Worm (Caenorhabditis elegans): ENCODE results near the gene F18A11.3.
A peak's percentile ranks its signal among the peaks of the same experiment; 100 is the strongest.
"Not testable (repeated sequence)": the region's sequence is repeated elsewhere in the genome, so short reads cannot be mapped to it uniquely, and the experiment has no call there.

Gene F18A11.3

ce11 chrII:13036717-13037116, at the start of gene F18A11.3:
Gene F18A11.3, minus strand, starts transcription at chrII:13036841.
- no peak for TF ChIP-seq flt-1 (GFP tag; IDR thresholded peaks at IDR 0.05)
- TF ChIP-seq aly-1 (tag; optimal IDR thresholded peaks at IDR 0.05) = no peak
- no peak for TF ChIP-seq hnd-1 (tag; optimal IDR thresholded peaks at IDR 0.05)
- no peak for TF ChIP-seq tra-4 (tag; optimal IDR thresholded peaks at IDR 0.05)
- TF ChIP-seq tbx-11 (GFP tag; IDR thresholded peaks at IDR 0.05) = no peak
- no peak for TF ChIP-seq scrt-1 (GFP tag; IDR thresholded peaks at IDR 0.05)
- TF ChIP-seq ceh-13 (GFP tag; optimal IDR thresholded peaks at IDR 0.05) = no peak
- TF ChIP-seq tbx-37 (GFP tag; conservative IDR thresholded peaks at IDR 0.05) = no peak
- TF ChIP-seq ceh-36 (tag; optimal IDR thresholded peaks at IDR 0.05) = no peak
- no peak for TF ChIP-seq sea-1 (GFP tag; conservative IDR thresholded peaks at IDR 0.05)
- no peak for TF ChIP-seq B0310.2 (tag; optimal IDR thresholded peaks at IDR 0.05)
- no peak for TF ChIP-seq F13C5.2 (tag; optimal IDR thresholded peaks at IDR 0.05)
- TF ChIP-seq pes-1 (GFP tag; IDR thresholded peaks at IDR 0.05) = no peak
- TF ChIP-seq hmg-4 (GFP tag; optimal IDR thresholded peaks at IDR 0.05) = no peak
- TF ChIP-seq ets-7 (tag; optimal IDR thresholded peaks at IDR 0.05) = no peak
- no peak for TF ChIP-seq hmbx-1 (tag; optimal IDR thresholded peaks at IDR 0.05)

ce11 chrII:13085951-13086350, 49.3 kb upstream of the F18A11.3 start:
- no peak for TF ChIP-seq pes-1 (GFP tag; IDR thresholded peaks at IDR 0.05)
- TF ChIP-seq B0310.2 (tag; optimal IDR thresholded peaks at IDR 0.05) = no peak
- TF ChIP-seq hmbx-1 (tag; optimal IDR thresholded peaks at IDR 0.05) = no peak
- no peak for TF ChIP-seq ets-7 (tag; optimal IDR thresholded peaks at IDR 0.05)
- TF ChIP-seq tbx-11 (GFP tag; IDR thresholded peaks at IDR 0.05) = no peak
- no peak for TF ChIP-seq aly-1 (tag; optimal IDR thresholded peaks at IDR 0.05)
- no peak for TF ChIP-seq ceh-13 (GFP tag; optimal IDR thresholded peaks at IDR 0.05)
- no peak for TF ChIP-seq sea-1 (GFP tag; conservative IDR thresholded peaks at IDR 0.05)
- no peak for TF ChIP-seq tra-4 (tag; optimal IDR thresholded peaks at IDR 0.05)
- no peak for TF ChIP-seq ama-1 (optimal IDR thresholded peaks at IDR 0.05)
- TF ChIP-seq F13C5.2 (tag; optimal IDR thresholded peaks at IDR 0.05) = no peak
- no peak for TF ChIP-seq ceh-36 (tag; optimal IDR thresholded peaks at IDR 0.05)
- no peak for TF ChIP-seq hnd-1 (tag; optimal IDR thresholded peaks at IDR 0.05)
- TF ChIP-seq scrt-1 (GFP tag; IDR thresholded peaks at IDR 0.05) = no peak

- no peak for TF ChIP-seq tbx-11 (GFP tag; IDR thresholded peaks at IDR 0.05)
- TF ChIP-seq scrt-1 (GFP tag; IDR thresholded peaks at IDR 0.05) = no peak
- no peak for TF ChIP-seq hnd-1 (tag; optimal IDR thresholded peaks at IDR 0.05)
- no peak for TF ChIP-seq sea-1 (GFP tag; conservative IDR thresholded peaks at IDR 0.05)
- peak; percentile 38 for TF ChIP-seq F13C5.2 (tag; optimal IDR thresholded peaks at IDR 0.05)
These were observed 47.1 kb upstream of the F18A11.3 start, which contains the start of the genes Y81G3A.1 and gcn-2 for ce11 chrII:13083752-13084214. Gene Y81G3A.1, minus strand, starts transcription at chrII:13083926. Gene gcn-2, plus strand, starts transcription at chrII:13084164.

- not testable (repeated sequence) for TF ChIP-seq ets-7 (tag; optimal IDR thresholded peaks at IDR 0.05); hmg-4 (GFP tag; optimal IDR thresholded peaks at IDR 0.05); ama-1 (optimal IDR thresholded peaks at IDR 0.05)
These were observed 45.8 kb upstream of the F18A11.3 start, which contains the start of gene Y81G3A.6 for ce11 chrII:13082403-13082802. Gene Y81G3A.6, minus strand, starts transcription at chrII:13082503.

- TF ChIP-seq flt-1 (GFP tag; IDR thresholded peaks at IDR 0.05); hnd-1 (tag; optimal IDR thresholded peaks at IDR 0.05); hmbx-1 (tag; optimal IDR thresholded peaks at IDR 0.05): not testable (repeated sequence)
These were observed 44.0 kb upstream of the F18A11.3 start, which contains the start of gene Y81G3A.2 for ce11 chrII:13080607-13081006. Gene Y81G3A.2, plus strand, starts transcription at chrII:13080907.

- TF ChIP-seq ets-7 (tag; optimal IDR thresholded peaks at IDR 0.05) (no peak), B0310.2 (tag; optimal IDR thresholded peaks at IDR 0.05) (no peak), scrt-1 (GFP tag; IDR thresholded peaks at IDR 0.05) (no peak), ama-1 (optimal IDR thresholded peaks at IDR 0.05) (no peak), sea-1 (GFP tag; conservative IDR thresholded peaks at IDR 0.05) (no peak), hnd-1 (tag; optimal IDR thresholded peaks at IDR 0.05) (no peak), hmg-4 (GFP tag; optimal IDR thresholded peaks at IDR 0.05) (no peak), pes-1 (GFP tag; IDR thresholded peaks at IDR 0.05) (no peak), tra-4 (tag; optimal IDR thresholded peaks at IDR 0.05) (no peak), ceh-13 (GFP tag; optimal IDR thresholded peaks at IDR 0.05) (no peak), ceh-36 (tag; optimal IDR thresholded peaks at IDR 0.05) (no peak), tbx-37 (GFP tag; conservative IDR thresholded peaks at IDR 0.05) (no peak), tbx-11 (GFP tag; IDR thresholded peaks at IDR 0.05) (no peak), hmbx-1 (tag; optimal IDR thresholded peaks at IDR 0.05) (no peak), aly-1 (tag; optimal IDR thresholded peaks at IDR 0.05) (no peak), flt-1 (GFP tag; IDR thresholded peaks at IDR 0.05) (no peak), F13C5.2 (tag; optimal IDR thresholded peaks at IDR 0.05) (no peak)
These were observed 42.3 kb upstream of the F18A11.3 start, which contains the start of gene F42G4.6 for ce11 chrII:13078848-13079428. Gene F42G4.6, plus strand, starts transcription at chrII:13079378.

ce11 chrII:13077746-13078145, 41.1 kb upstream of the F18A11.3 start:
- TF ChIP-seq B0310.2 (tag; optimal IDR thresholded peaks at IDR 0.05) (no peak), tbx-37 (GFP tag; conservative IDR thresholded peaks at IDR 0.05) (no peak), tbx-11 (GFP tag; IDR thresholded peaks at IDR 0.05) (no peak), ets-7 (tag; optimal IDR thresholded peaks at IDR 0.05) (no peak), aly-1 (tag; optimal IDR thresholded peaks at IDR 0.05) (no peak), tra-4 (tag; optimal IDR thresholded peaks at IDR 0.05) (no peak), hnd-1 (tag; optimal IDR thresholded peaks at IDR 0.05) (no peak), ceh-13 (GFP tag; optimal IDR thresholded peaks at IDR 0.05) (no peak), sea-1 (GFP tag; conservative IDR thresholded peaks at IDR 0.05) (no peak), flt-1 (GFP tag; IDR thresholded peaks at IDR 0.05) (no peak), F13C5.2 (tag; optimal IDR thresholded peaks at IDR 0.05) (no peak), ama-1 (optimal IDR thresholded peaks at IDR 0.05) (no peak), pes-1 (GFP tag; IDR thresholded peaks at IDR 0.05) (no peak), hmg-4 (GFP tag; optimal IDR thresholded peaks at IDR 0.05) (no peak), ceh-36 (tag; optimal IDR thresholded peaks at IDR 0.05) (no peak), hmbx-1 (tag; optimal IDR thresholded peaks at IDR 0.05) (no peak), scrt-1 (GFP tag; IDR thresholded peaks at IDR 0.05) (no peak)

Data from whole organism, early embryonic.